Fruit fly (Drosophila melanogaster): ENCODE data around the gene CG7632.
A peak's percentile ranks its signal among the peaks of the same experiment; 100 is the strongest.

CG7632 gene

DNA sequence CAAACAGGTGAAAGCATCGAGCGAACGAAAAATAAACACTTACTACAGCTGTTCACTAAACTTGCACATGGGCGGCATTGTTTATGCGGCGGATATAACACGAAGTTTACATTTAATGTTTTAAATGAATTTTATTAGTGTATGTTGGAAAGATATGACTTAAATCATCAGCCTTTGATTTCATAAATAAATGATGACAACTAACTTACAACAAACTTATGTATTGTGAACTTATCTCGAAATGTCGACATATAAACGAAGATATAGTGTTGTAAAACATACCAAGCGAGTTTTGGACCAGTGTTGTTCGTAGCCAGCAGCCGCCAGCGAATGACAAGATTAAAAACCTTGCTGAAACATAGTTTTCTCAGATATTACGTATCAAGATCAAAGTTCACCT is at the start of gene CG7632, which contains the start of gene CG11309 (continued):
- TF ChIP-seq oc (tag; optimal IDR thresholded peaks at IDR 0.05) (peak; percentile 99), zfh2 (GFP tag; optimal IDR thresholded peaks at IDR 0.05) (peak; percentile 97), twi (tag; optimal IDR thresholded peaks at IDR 0.05) (peak; percentile 99), HLH3B (GFP tag; IDR thresholded peaks at IDR 0.05) (peak; percentile 98), Lhr (GFP tag; optimal IDR thresholded peaks at IDR 0.05) (peak; percentile 98), Bgb (GFP tag; IDR thresholded peaks at IDR 0.05; ENCODE audit: partially characterized antibody) (peak; percentile 41; the same call in 1 of the 2 replicates), CG4282 (GFP tag; optimal IDR thresholded peaks at IDR 0.05) (peak; percentile 96), HLH4C (GFP tag; IDR thresholded peaks at IDR 0.05; ENCODE audit: partially characterized antibody) (no peak), CG12236 (GFP tag; optimal IDR thresholded peaks at IDR 0.05) (peak; percentile 98), gsb (GFP tag; IDR thresholded peaks at IDR 0.05) (peak; percentile 94), eve (GFP tag; optimal IDR thresholded peaks at IDR 0.05) (peak; percentile 65 to 100), tio (GFP tag; optimal IDR thresholded peaks at IDR 0.05) (peak; percentile 94), odd (GFP tag; optimal IDR thresholded peaks at IDR 0.05) (peak; percentile 99), croc (GFP tag; conservative IDR thresholded peaks at IDR 0.05) (peak; percentile 96), caup (GFP tag; optimal IDR thresholded peaks at IDR 0.05; ENCODE audit: severe bottlenecking) (peak; percentile 99), CG4730 (GFP tag; IDR thresholded peaks at IDR 0.05) (peak; percentile 83), Nf-YB (GFP tag; optimal IDR thresholded peaks at IDR 0.05) (peak; percentile 93), phol (tag; optimal IDR thresholded peaks at IDR 0.05) (peak; percentile 99), CG13287 (GFP tag; IDR thresholded peaks at IDR 0.05; ENCODE audit: partially characterized antibody) (peak; percentile 73), CG12744 (GFP tag; optimal IDR thresholded peaks at IDR 0.05) (peak; percentile 99), Xrp1 (GFP tag; IDR thresholded peaks at IDR 0.05) (peak; percentile 99), tin (GFP tag; optimal IDR thresholded peaks at IDR 0.05) (peak; percentile 99), sima (GFP tag; optimal IDR thresholded peaks at IDR 0.05) (peak; percentile 98), CG9797 (GFP tag; optimal IDR thresholded peaks at IDR 0.05) (peak; percentile 74), toy (GFP tag; IDR thresholded peaks at IDR 0.05) (peak; percentile 97), otp (GFP tag; IDR thresholded peaks at IDR 0.05) (peak; percentile 98), CG18619 (GFP tag; optimal IDR thresholded peaks at IDR 0.05) (peak; percentile 99), fru (optimal IDR thresholded peaks at IDR 0.05) (no peak), her (GFP tag; optimal IDR thresholded peaks at IDR 0.05) (peak; percentile 97), CG10979 (tag; optimal IDR thresholded peaks at IDR 0.05) (peak; percentile 100), CG6272 (GFP tag; IDR thresholded peaks at IDR 0.05) (peak; percentile 79), sr (GFP tag; IDR thresholded peaks at IDR 0.05) (peak; percentile 94), CG7987 (GFP tag; optimal IDR thresholded peaks at IDR 0.05) (peak; percentile 99), insv (GFP tag; optimal IDR thresholded peaks at IDR 0.05) (peak; percentile 48 to 87), Sox102F (GFP tag; optimal IDR thresholded peaks at IDR 0.05) (peak; percentile 99), trem (tag; optimal IDR thresholded peaks at IDR 0.05) (peak; percentile 98), vfl (GFP tag; optimal IDR thresholded peaks at IDR 0.05) (peak; percentile 98), Sry-β (GFP tag; optimal IDR thresholded peaks at IDR 0.05) (peak; percentile 81), Blimp-1 (GFP tag; optimal IDR thresholded peaks at IDR 0.05) (peak; percentile 99), CG12659 (GFP tag; optimal IDR thresholded peaks at IDR 0.05) (peak; percentile 100), zf30C (GFP tag; optimal IDR thresholded peaks at IDR 0.05) (peak; percentile 79), cad (GFP tag; optimal IDR thresholded peaks at IDR 0.05) (no peak), dmrt11E (tag; optimal IDR thresholded peaks at IDR 0.05) (peak; percentile 100), CG10654 (GFP tag; optimal IDR thresholded peaks at IDR 0.05) (peak; percentile 98), sim (GFP tag; IDR thresholded peaks at IDR 0.05) (peak; percentile 98), tna (GFP tag; IDR thresholded peaks at IDR 0.05; ENCODE audit: partially characterized antibody) (0 out of 2 replicates have a peak, but pooled peaks have one; percentile 29), CG3281 (GFP tag; optimal IDR thresholded peaks at IDR 0.05) (peak; percentile 100), CG32767 (GFP tag; IDR thresholded peaks at IDR 0.05) (peak; percentile 98), Atf3 (GFP tag; optimal IDR thresholded peaks at IDR 0.05) (peak; percentile 97), rib (GFP tag; IDR thresholded peaks at IDR 0.05) (peak; percentile 98), gsb-n (tag; optimal IDR thresholded peaks at IDR 0.05) (peak; percentile 99)
